Fruit fly (Drosophila melanogaster) whole organism, pupa: ENCODE results near the gene Eig71Ej.
A peak's percentile ranks its signal among the peaks of the same experiment; 100 is the strongest.

ENCODE experiments used
- CG10348 ChIP-seq: fragments of 200-800 bp; sonication (Bioruptor generic); IDR thresholded peaks from 2 replicates; pipeline ENCODE4 v1.3.6; 2022; ENCODE audit warnings: missing biosample characterization, missing genetic modification characterization
- CG12605 ChIP-seq: fragments of 200-800 bp; sonication (Bioruptor generic); IDR thresholded peaks from 2 replicates; pipeline ENCODE4 v1.3.6; 2022; ENCODE audit warnings: missing biosample characterization, missing genetic modification characterization
- CG13204 ChIP-seq: fragments of 200-800 bp; sonication (Bioruptor generic); optimal IDR thresholded peaks from 2 replicates; lab custom pipeline; 2018; ENCODE audit warnings: missing biosample characterization, mild to moderate bottlenecking, missing genetic modification characterization, moderate library complexity
- CG14655 ChIP-seq: fragments of 200-800 bp; sonication (Bioruptor generic); optimal IDR thresholded peaks from 3 replicates; lab custom pipeline; 2017; ENCODE audit warnings: mild to moderate bottlenecking, missing biosample characterization, missing genetic modification reagents, missing genetic modification characterization
- CG15710 ChIP-seq: fragments of 200-800 bp; sonication (Bioruptor generic); optimal IDR thresholded peaks from 2 replicates; lab custom pipeline; 2018; ENCODE audit warnings: missing biosample characterization, mild to moderate bottlenecking, missing genetic modification characterization, moderate library complexity
- CG17806 ChIP-seq: fragments of 200-800 bp; sonication (Bioruptor generic); optimal IDR thresholded peaks from 2 replicates; lab custom pipeline; 2018; ENCODE audit warnings: missing biosample characterization, mild to moderate bottlenecking, missing genetic modification characterization, moderate library complexity
- CG32121 ChIP-seq: fragments of 200-800 bp; sonication (Bioruptor generic); IDR thresholded peaks from 2 replicates; pipeline ENCODE4 v1.3.6; 2022; ENCODE audit warnings: missing biosample characterization, missing genetic modification characterization
- CG34367 ChIP-seq: fragments of 200-800 bp; sonication (Bioruptor generic); optimal IDR thresholded peaks from 2 replicates; lab custom pipeline; 2018; ENCODE audit warnings: missing biosample characterization, mild to moderate bottlenecking, missing genetic modification characterization
- CG4496 ChIP-seq: fragments of 200-800 bp; sonication (Bioruptor generic); IDR thresholded peaks from 3 replicates; pipeline ENCODE4 v1.3.6; 2022; ENCODE audit warnings: missing biosample characterization, missing genetic modification characterization
- CG8159 ChIP-seq: fragments of 200-800 bp; sonication (Bioruptor generic); optimal IDR thresholded peaks from 3 replicates; lab custom pipeline; 2018; ENCODE audit warnings: missing biosample characterization, mild to moderate bottlenecking, missing genetic modification characterization, moderate library complexity
- CG8301 ChIP-seq: fragments of 200-800 bp; sonication (Bioruptor generic); optimal IDR thresholded peaks from 2 replicates; lab custom pipeline; 2018; ENCODE audit warnings: missing biosample characterization, mild to moderate bottlenecking, missing genetic modification characterization
- CG9948 ChIP-seq: fragments of 200-800 bp; sonication (Bioruptor generic); optimal IDR thresholded peaks from 2 replicates; lab custom pipeline; 2018; ENCODE audit warnings: missing biosample characterization, mild to moderate bottlenecking, missing genetic modification characterization, moderate library complexity
- D1 ChIP-seq: fragments of 200-800 bp; sonication (Bioruptor generic); optimal IDR thresholded peaks from 2 replicates; lab custom pipeline; 2018; ENCODE audit warnings: missing biosample characterization, mild to moderate bottlenecking, missing genetic modification characterization, moderate library complexity
- EcR ChIP-seq: fragments of 200-800 bp; sonication (Bioruptor generic); optimal IDR thresholded peaks from 3 replicates; lab custom pipeline; 2019; ENCODE audit warnings: missing biosample characterization, missing genetic modification characterization, mild to moderate bottlenecking, moderate library complexity, missing genetic modification reagents
- Ets98B ChIP-seq: fragments of 200-800 bp; sonication (Bioruptor generic); IDR thresholded peaks from 2 replicates; pipeline ENCODE4 v1.3.6; 2022; ENCODE audit warnings: missing biosample characterization, missing genetic modification characterization
- Pif1A ChIP-seq: fragments of 200-800 bp; sonication (Bioruptor generic); optimal IDR thresholded peaks from 3 replicates; lab custom pipeline; 2016; ENCODE audit warnings: missing biosample characterization, missing genetic modification characterization
- Pif1B ChIP-seq: fragments of 200-800 bp; sonication (Bioruptor generic); optimal IDR thresholded peaks from 3 replicates; lab custom pipeline; 2016; ENCODE audit warnings: missing biosample characterization, missing genetic modification characterization
- fd96Ca ChIP-seq: fragments of 200-800 bp; sonication (Bioruptor generic); IDR thresholded peaks from 3 replicates; pipeline ENCODE4 v1.3.6; 2022; ENCODE audit warnings: missing biosample characterization, missing genetic modification characterization
- gl ChIP-seq: fragments of 200-800 bp; sonication (Bioruptor generic); optimal IDR thresholded peaks from 2 replicates; lab custom pipeline; 2018; ENCODE audit warnings: missing biosample characterization, mild to moderate bottlenecking, missing genetic modification characterization
- rn ChIP-seq: fragments of 200-800 bp; sonication (Bioruptor generic); IDR thresholded peaks from 2 replicates; pipeline ENCODE4 v1.3.6; 2022; ENCODE audit warnings: missing biosample characterization, missing genetic modification characterization

Eig71Ej gene

DNA sequence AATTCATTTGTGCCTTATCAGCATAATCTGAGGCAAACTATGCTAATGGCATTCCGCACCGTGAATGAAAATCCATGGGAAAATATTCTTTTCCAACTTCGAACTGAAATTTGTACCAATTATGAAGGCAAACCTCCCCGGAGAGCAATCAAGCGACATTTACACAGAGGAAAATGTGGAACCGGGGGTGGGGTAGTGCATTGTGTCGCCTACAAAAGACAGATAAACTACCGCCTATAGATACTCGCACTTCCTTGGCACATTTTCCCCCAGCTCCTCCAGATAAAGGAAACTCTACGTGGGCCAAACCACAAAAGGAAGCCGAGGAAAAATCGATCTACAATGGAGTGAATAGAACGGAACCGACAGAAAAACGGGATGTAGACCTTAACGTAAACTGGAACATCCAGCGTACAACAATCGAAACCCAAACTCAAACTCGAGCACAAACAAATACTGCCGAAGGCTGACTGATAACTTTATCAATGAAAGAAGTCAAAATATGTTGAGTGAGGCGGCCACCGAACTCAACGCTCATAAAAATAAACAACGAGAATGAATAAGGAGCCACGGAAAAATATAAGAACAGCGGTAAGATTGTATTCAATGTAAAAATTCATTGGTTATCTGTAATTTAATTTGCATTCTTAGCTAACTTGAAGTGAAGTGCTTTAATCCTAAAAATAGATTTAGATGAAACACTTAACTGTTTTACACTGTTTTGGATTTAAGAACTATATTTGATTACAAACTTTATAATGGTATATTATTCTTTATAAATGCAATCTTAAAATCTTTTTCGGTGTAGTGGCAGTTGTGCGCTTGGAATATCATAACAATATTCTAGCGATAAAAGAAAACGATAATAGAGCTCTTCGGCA lies 30.1 kb upstream of the Eig71Ej start:
- TF ChIP-seq CG8159 (tag; lab: Kevin White, UChicago) (no peak), CG9948 (no peak), CG17806 (tag; lab: Kevin White, UChicago) (no peak), gl (tag; lab: Kevin White, UChicago) (no peak), CG14655 (no peak), CG8301 (tag; lab: Kevin White, UChicago) (no peak), rn (GFP tag; lab: Robert Waterston, UW) (no peak), EcR (GFP tag; lab: Kevin White, UChicago) (peak; percentile 39), CG34367 (tag; lab: Kevin White, UChicago) (no peak)

dm6 chr3L:15689518-15689917 lies 28.7 kb upstream of the Eig71Ej start:
- TF ChIP-seq EcR (GFP tag; lab: Kevin White, UChicago): no peak
- no peak for TF ChIP-seq CG9948
- TF ChIP-seq gl (tag; lab: Kevin White, UChicago): no peak
- TF ChIP-seq CG8159 (tag; lab: Kevin White, UChicago): no peak
- no peak for TF ChIP-seq Pif1A (GFP tag; lab: Kevin White, UChicago)
- no peak for TF ChIP-seq D1 (tag; lab: Kevin White, UChicago)
- no peak for TF ChIP-seq CG17806 (tag; lab: Kevin White, UChicago)
- no peak for TF ChIP-seq Pif1B (GFP tag; lab: Kevin White, UChicago)
- TF ChIP-seq CG12605 (GFP tag; lab: Robert Waterston, UW): no peak
- no peak for TF ChIP-seq CG34367 (tag; lab: Kevin White, UChicago)
- no peak for TF ChIP-seq Ets98B
- no peak for TF ChIP-seq CG32121
- no peak for TF ChIP-seq CG14655
- TF ChIP-seq CG4496 (GFP tag; lab: Robert Waterston, UW): no peak

DNA sequence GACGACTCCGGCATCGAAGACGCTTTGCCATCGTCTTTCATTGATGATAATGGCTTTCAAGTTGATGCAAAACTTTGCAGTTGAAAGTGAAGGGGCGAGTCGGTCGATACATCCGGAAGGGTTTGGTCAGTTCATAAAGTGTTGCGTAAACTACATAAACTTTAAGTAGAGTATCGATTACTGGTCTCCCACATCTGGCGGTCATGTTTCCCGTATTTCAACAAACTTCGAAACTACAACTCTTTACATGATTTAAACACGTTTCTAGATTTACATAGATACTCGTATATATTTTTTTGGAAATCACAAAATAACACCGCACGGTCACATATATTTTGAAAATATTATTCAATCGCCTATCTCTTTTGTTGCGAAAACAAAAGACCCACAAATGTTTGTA lies 27.0 kb upstream of the Eig71Ej start, which contains the start of gene CG34452:
Gene CG34452 (minus strand): TSS at position 101 of the 400 bp plus-strand sequence.
- TF ChIP-seq rn (GFP tag; lab: Robert Waterston, UW) (no peak), CG13204 (GFP tag; lab: Kevin White, UChicago) (no peak), CG32121 (no peak), CG4496 (GFP tag; lab: Robert Waterston, UW) (no peak), EcR (GFP tag; lab: Kevin White, UChicago) (no peak), CG8301 (tag; lab: Kevin White, UChicago) (no peak), CG8159 (tag; lab: Kevin White, UChicago) (no peak), gl (tag; lab: Kevin White, UChicago) (no peak), fd96Ca (GFP tag; lab: Robert Waterston, UW) (no peak), CG9948 (no peak), CG14655 (no peak), CG34367 (tag; lab: Kevin White, UChicago) (no peak), CG10348 (no peak), D1 (tag; lab: Kevin White, UChicago) (no peak), CG17806 (tag; lab: Kevin White, UChicago) (no peak), Pif1B (GFP tag; lab: Kevin White, UChicago) (no peak), CG12605 (GFP tag; lab: Robert Waterston, UW) (no peak)

DNA sequence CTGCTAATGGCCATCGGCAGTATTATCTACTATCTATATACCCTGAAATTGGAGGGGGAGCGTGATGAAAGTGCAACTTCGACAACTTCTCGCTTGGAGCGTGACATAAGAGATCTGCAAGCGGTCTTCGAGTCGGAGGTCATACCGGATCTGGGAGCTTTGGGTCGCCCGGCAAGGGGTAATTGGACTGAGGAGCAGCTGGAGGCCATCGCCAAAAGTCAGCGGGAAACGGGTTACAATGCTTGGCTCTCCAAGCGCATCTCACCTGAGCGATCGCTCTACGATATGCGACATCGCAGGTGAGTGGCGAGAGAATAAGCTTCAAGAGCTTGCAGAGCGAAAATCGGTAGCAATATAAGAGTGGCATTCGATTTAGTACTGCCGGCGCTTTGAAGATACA lies 23.2 kb upstream of the Eig71Ej start:
- peak; percentile 51 for TF ChIP-seq CG13204 (GFP tag; lab: Kevin White, UChicago)
- TF ChIP-seq EcR (GFP tag; lab: Kevin White, UChicago): no peak
- no peak for TF ChIP-seq CG32121
- no peak for TF ChIP-seq CG17806 (tag; lab: Kevin White, UChicago)

DNA sequence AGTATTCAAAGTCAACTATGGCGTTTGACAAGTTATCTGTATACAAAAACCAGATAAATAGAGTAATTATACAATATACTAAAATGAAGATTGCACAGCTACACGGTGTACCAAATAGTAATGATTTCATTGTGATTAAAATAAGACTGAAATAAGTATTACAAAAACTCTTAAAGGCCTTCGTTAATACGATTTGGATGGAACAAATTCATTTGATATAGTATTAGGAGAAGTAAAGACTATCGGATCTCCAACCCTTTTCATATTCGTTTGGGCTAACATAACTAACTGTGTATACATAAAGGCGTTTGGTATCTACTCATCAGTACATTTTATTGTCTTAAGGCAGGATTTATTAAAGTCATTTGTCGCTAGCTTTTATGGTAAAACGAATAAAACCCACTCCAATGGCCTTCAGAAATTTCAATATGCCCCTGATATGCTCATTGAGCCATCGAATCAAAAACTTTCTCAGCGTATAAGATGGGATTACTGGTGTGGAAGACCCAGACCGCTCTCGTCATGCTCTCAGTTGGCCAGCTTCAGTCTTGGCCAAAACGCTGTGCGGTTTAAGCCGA lies 22.6 kb upstream of the Eig71Ej start, which contains the start of the genes CG7579 and Pgant8:
Gene CG7579 (minus strand): TSS at position 101 of the 578 bp plus-strand sequence.
Gene Pgant8 (plus strand): TSS at position 528 of the 578 bp plus-strand sequence.
- TF ChIP-seq CG10348 (no peak), CG12605 (GFP tag; lab: Robert Waterston, UW) (no peak), CG8159 (tag; lab: Kevin White, UChicago) (no peak), CG4496 (GFP tag; lab: Robert Waterston, UW) (no peak), CG17806 (tag; lab: Kevin White, UChicago) (no peak), gl (tag; lab: Kevin White, UChicago) (no peak), rn (GFP tag; lab: Robert Waterston, UW) (no peak), CG32121 (no peak), CG15710 (tag; lab: Kevin White, UChicago) (no peak), Ets98B (no peak), fd96Ca (GFP tag; lab: Robert Waterston, UW) (no peak), CG9948 (no peak), CG8301 (tag; lab: Kevin White, UChicago) (no peak), Pif1A (GFP tag; lab: Kevin White, UChicago) (no peak)

- TF ChIP-seq EcR (GFP tag; lab: Kevin White, UChicago): no peak
- TF ChIP-seq CG14655: no peak
- TF ChIP-seq CG12605 (GFP tag; lab: Robert Waterston, UW): no peak
- TF ChIP-seq CG34367 (tag; lab: Kevin White, UChicago): no peak
Measured at dm6 chr3L:15679420-15679819, 18.6 kb upstream of the Eig71Ej start, which contains the start of gene CG7304. TSS of gene CG7304 (plus strand) at chr3L:15679720.
